Worm (Caenorhabditis elegans): Measurements from ENCODE around the gene dach-1.

- TF ChIP-seq tra-4 (tag; optimal IDR thresholded peaks at IDR 0.05) (no peak), ets-7 (tag; optimal IDR thresholded peaks at IDR 0.05) (no peak), tbx-37 (GFP tag; conservative IDR thresholded peaks at IDR 0.05) (no peak), ama-1 (optimal IDR thresholded peaks at IDR 0.05) (no peak), flt-1 (GFP tag; IDR thresholded peaks at IDR 0.05) (no peak), scrt-1 (GFP tag; IDR thresholded peaks at IDR 0.05) (no peak), hnd-1 (tag; optimal IDR thresholded peaks at IDR 0.05) (no peak), aly-1 (tag; optimal IDR thresholded peaks at IDR 0.05) (no peak)
These were observed 37.4 kb upstream of the dach-1 start, which contains the start of gene srx-68 for ce11 chrV:3912472-3912871.
